Worm (Caenorhabditis elegans) whole organism, young adult: ENCODE measurements around the gene lmtr-2.

Experiments
- F52B5.7 ChIP-seq: sonication (generic microtip); optimal IDR thresholded peaks from 2 replicates; lab custom pipeline; 2016; ENCODE audit warnings: mild to moderate bottlenecking, missing genetic modification characterization, missing compliant biosample characterization
- cebp-1 ChIP-seq, 2 experiments: fragments of 200-800 bp in 1 of 2; sonication (Bioruptor generic) in 1 of 2; sonication (generic microtip) in 1 of 2; IDR thresholded peaks in 1 of 2; optimal IDR thresholded peaks in 1 of 2; 2 replicates each; pipeline versions ENCODE4 v1.3.6 to Lab custom; 2017 to 2022; ENCODE audit warnings: missing compliant biosample characterization in 2 of 2, missing genetic modification characterization in 2 of 2, mild to moderate bottlenecking in 1 of 2, missing genetic modification reagents in 1 of 2, moderate library complexity in 1 of 2
- ceh-27 ChIP-seq: fragments of 200-800 bp; sonication (Bioruptor generic); optimal IDR thresholded peaks from 2 replicates; lab custom pipeline; 2018; ENCODE audit warnings: mild to moderate bottlenecking, missing genetic modification characterization, moderate library complexity, missing compliant biosample characterization
- hlh-12 ChIP-seq: sonication (generic microtip); optimal IDR thresholded peaks from 2 replicates; lab custom pipeline; 2016; ENCODE audit warnings: missing genetic modification characterization, missing compliant biosample characterization
- lag-1 ChIP-seq: fragments of 200-800 bp; sonication (Bioruptor generic); IDR thresholded peaks from 2 replicates; pipeline ENCODE4 v1.3.6; 2022; ENCODE audit warnings: missing genetic modification reagents, missing genetic modification characterization, missing compliant biosample characterization
- lsy-27 ChIP-seq: sonication (generic microtip); optimal IDR thresholded peaks from 2 replicates; lab custom pipeline; 2017; ENCODE audit warnings: missing genetic modification characterization, mild to moderate bottlenecking, missing compliant biosample characterization, antibody characterized with exemption, missing genotype, borderline replicate concordance; ENCODE audit not compliant: insufficient read depth
- snpc-4 ChIP-seq, 5 experiments: fragments of 150-350 bp in 1 of 5; sonication (generic microtip) in 4 of 5; optimal IDR thresholded peaks; 2 replicates each; lab custom pipeline; 2014 to 2018; ENCODE audit warnings: missing genetic modification characterization in 5 of 5, missing biosample characterization in 3 of 5, antibody characterized with exemption in 2 of 5, mild to moderate bottlenecking in 2 of 5, missing compliant biosample characterization in 2 of 5, missing genotype in 2 of 5, moderate library complexity in 2 of 5, missing genetic modification reagents in 1 of 5

DNA sequence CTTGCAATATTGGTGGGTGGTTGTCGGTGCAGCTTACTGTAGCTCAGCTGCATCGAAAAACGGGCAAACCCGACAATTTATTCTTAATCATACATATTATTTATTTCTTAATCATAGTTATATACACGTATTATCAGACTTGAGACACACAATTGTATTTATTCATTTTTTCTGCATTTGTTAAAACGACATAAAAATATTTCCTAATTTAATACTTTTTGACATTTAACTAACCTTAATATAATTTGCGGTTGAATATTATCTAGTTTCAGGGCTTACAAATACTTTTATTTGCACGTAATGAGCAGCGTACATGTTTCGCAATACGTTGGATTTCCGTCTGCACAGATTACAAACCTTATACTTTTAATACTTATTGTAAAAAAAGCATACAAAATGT, 47.5 kb upstream of the lmtr-2 start, which contains the start of gene str-138:
- no peak for TF ChIP-seq hlh-12 (tag; lab: Kevin White, UChicago)
- TF ChIP-seq snpc-4 (GFP tag; optimal IDR thresholded peaks at IDR 0.05; lab: Kevin White, UChicago) = no peak
- TF ChIP-seq snpc-4 (tag; optimal IDR thresholded peaks at IDR 0.05; lab: Kevin White, UChicago) = no peak
- TF ChIP-seq F52B5.7 (tag; lab: Kevin White, UChicago) = no peak
- no peak for TF ChIP-seq cebp-1 (GFP tag; IDR thresholded peaks at IDR 0.05; lab: Robert Waterston, UW)
- no peak for TF ChIP-seq cebp-1 (tag; optimal IDR thresholded peaks at IDR 0.05; lab: Kevin White, UChicago)
- TF ChIP-seq lag-1 = no peak
- no peak for TF ChIP-seq lsy-27 (tag; lab: Kevin White, UChicago)
- no peak for TF ChIP-seq ceh-27
